Fruit fly (Drosophila melanogaster) whole organism, wandering third instar larva: Measurements from ENCODE around the gene Cyp12a4.

ENCODE experiments used
- Dfd ChIP-seq: fragments of >200 bp; optimal IDR thresholded peaks from 2 replicates; lab custom pipeline; 2017; ENCODE audit warnings: missing biosample characterization, missing genetic modification characterization
- HLH106 ChIP-seq: fragments of 200-800 bp; optimal IDR thresholded peaks from 3 replicates; lab custom pipeline; 2019; ENCODE audit warnings: missing biosample characterization, mild to moderate bottlenecking, missing genetic modification characterization, moderate library complexity
- Hr78 ChIP-seq: fragments of >200 bp; optimal IDR thresholded peaks from 2 replicates; lab custom pipeline; 2017; ENCODE audit warnings: missing biosample characterization, missing genetic modification characterization
- Rel ChIP-seq, 2 experiments: fragments of 200-800 bp; sonication (Bioruptor generic) in 1 of 2; optimal IDR thresholded peaks; 2 replicates in 1 of 2; 3 replicates in 1 of 2; lab custom pipeline; 2016 to 2019; ENCODE audit warnings: mild to moderate bottlenecking in 2 of 2, missing biosample characterization in 2 of 2, missing genetic modification characterization in 2 of 2, moderate library complexity in 1 of 2
- Sp1 ChIP-seq: fragments of 200-800 bp; sonication (Bioruptor generic); optimal IDR thresholded peaks from 3 replicates; lab custom pipeline; 2019; ENCODE audit warnings: missing biosample characterization, mild to moderate bottlenecking, missing genetic modification characterization, moderate library complexity
- Vsx2 ChIP-seq: fragments of 200-300, 225-300 bp; sonication (Bioruptor generic); optimal IDR thresholded peaks from 2 replicates; lab custom pipeline; 2018; ENCODE audit warnings: missing biosample characterization, missing genetic modification characterization; ENCODE audit not compliant: partially characterized antibody
- brk ChIP-seq: fragments of 200-800 bp; sonication (Bioruptor generic); optimal IDR thresholded peaks from 2 replicates; lab custom pipeline; 2016; ENCODE audit warnings: missing biosample characterization, mild to moderate bottlenecking, missing genetic modification characterization
- dsf ChIP-seq: sonication (Bioruptor generic); optimal IDR thresholded peaks from 2 replicates; lab custom pipeline; 2016; ENCODE audit warnings: missing biosample characterization, missing genetic modification characterization, borderline replicate concordance
- fru ChIP-seq: fragments of 200-800 bp; sonication (Bioruptor generic); optimal IDR thresholded peaks from 3 replicates; lab custom pipeline; 2016; ENCODE audit warnings: missing biosample characterization, mild to moderate bottlenecking, missing genetic modification characterization
- h ChIP-seq: fragments of 200-800 bp; sonication (Bioruptor generic); optimal IDR thresholded peaks from 3 replicates; lab custom pipeline; 2016; ENCODE audit warnings: missing biosample characterization, mild to moderate bottlenecking, missing genetic modification characterization
- jim ChIP-seq: fragments of 175-275, 200-325 bp; sonication (Bioruptor generic); optimal IDR thresholded peaks from 2 replicates; lab custom pipeline; 2016; ENCODE audit warnings: missing biosample characterization, mild to moderate bottlenecking, missing genetic modification characterization
- pan ChIP-seq: fragments of >200 bp; optimal IDR thresholded peaks from 2 replicates; lab custom pipeline; 2017
- rgr ChIP-seq: fragments of 200-800 bp; sonication (Bioruptor generic); optimal IDR thresholded peaks from 3 replicates; lab custom pipeline; 2016; ENCODE audit warnings: missing biosample characterization, mild to moderate bottlenecking, missing genetic modification characterization
- usp ChIP-seq: fragments of >200 bp; optimal IDR thresholded peaks from 2 replicates; lab custom pipeline; 2017; ENCODE audit warnings: missing biosample characterization, missing genetic modification characterization

DNA sequence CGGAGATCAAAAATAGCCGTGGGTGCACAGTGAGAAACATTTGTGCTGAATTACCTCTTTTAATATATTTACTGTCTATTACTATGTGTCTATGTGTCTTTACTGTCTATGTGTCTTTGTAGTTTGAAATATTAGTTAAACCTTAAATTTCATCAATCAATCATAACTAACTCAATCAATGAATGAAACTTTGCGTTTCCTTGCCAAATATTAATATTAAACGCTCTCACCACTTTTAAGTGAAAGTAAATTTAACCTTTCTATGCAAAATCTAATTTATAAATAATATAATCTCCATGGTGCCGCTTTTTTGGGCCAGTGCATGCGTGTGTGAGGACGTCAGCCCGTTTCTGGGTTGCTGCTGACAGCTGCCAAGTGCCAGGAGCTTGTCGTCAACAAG lies 46.3 kb downstream of the Cyp12a4 start:
- TF ChIP-seq h (GFP tag; lab: Kevin White, UChicago) (peak; percentile 84), Dfd (GFP tag; lab: Kevin White, UChicago) (no peak), pan (lab: Kevin White, UChicago) (no peak), jim (GFP tag; lab: Kevin White, UChicago) (no peak), brk (GFP tag; lab: Kevin White, UChicago) (peak; percentile 5), dsf (GFP tag; lab: Kevin White, UChicago) (no peak), Rel (GFP tag; optimal IDR thresholded peaks at IDR 0.05; lab: Kevin White, UChicago) (no peak), Rel (tag; optimal IDR thresholded peaks at IDR 0.05; lab: Kevin White, UChicago) (no peak), HLH106 (peak; percentile 68), Hr78 (no peak), rgr (peak; percentile 62), Vsx2 (GFP tag; lab: Kevin White, UChicago) (no peak), usp (GFP tag; lab: Kevin White, UChicago) (no peak), Sp1 (GFP tag; lab: Kevin White, UChicago) (peak; percentile 68), fru (GFP tag; lab: Kevin White, UChicago) (peak; percentile 68)
